Fruit fly (Drosophila melanogaster) whole organism: Measurements from ENCODE around the gene UK114.

Source experiments
- CG8478 ChIP-seq: fragments of >200 bp; optimal IDR thresholded peaks from 2 replicates; lab custom pipeline; 2018; ENCODE audit warnings: inconsistent platforms
- pan ChIP-seq: fragments of >200 bp; optimal IDR thresholded peaks from 2 replicates; lab custom pipeline; 2017
- psq ChIP-seq: fragments of >200 bp; optimal IDR thresholded peaks from 2 replicates; lab custom pipeline; 2017
- usp ChIP-seq: fragments of >200 bp; optimal IDR thresholded peaks from 2 replicates; lab custom pipeline; 2017; ENCODE audit warnings: missing biosample characterization, missing genetic modification characterization, mixed read lengths

- TF ChIP-seq psq (lab: Kevin White, UChicago) (no peak), usp (GFP tag; lab: Kevin White, UChicago) (no peak), pan (no peak), CG8478 (lab: Kevin White, UChicago) (no peak)
These were observed 30.2 kb downstream of the UK114 start for dm6 chr2L:15244708-15245107.
